Fruit fly (Drosophila melanogaster) whole organism, embryonic: ENCODE results near the gene CG10031.
A peak's percentile ranks its signal among the peaks of the same experiment; 100 is the strongest.

Experiments
- Atf3 ChIP-seq: fragments of 200-800 bp; sonication (Bioruptor generic); optimal IDR thresholded peaks from 3 replicates; lab custom pipeline; 2016; ENCODE audit warnings: missing biosample characterization, missing genetic modification characterization
- Blimp-1 ChIP-seq: fragments of 200-800 bp; sonication (Bioruptor generic); optimal IDR thresholded peaks from 3 replicates; lab custom pipeline; 2018; ENCODE audit warnings: missing biosample characterization, missing genetic modification characterization, mild to moderate bottlenecking, moderate library complexity, missing genetic modification reagents
- BtbVII ChIP-seq: fragments of 200-800 bp; sonication (Bioruptor generic); optimal IDR thresholded peaks from 3 replicates; lab custom pipeline; 2017; ENCODE audit warnings: missing biosample characterization, mild to moderate bottlenecking, missing genetic modification characterization
- CG10274 ChIP-seq: fragments of 200-800 bp; sonication (Bioruptor generic); optimal IDR thresholded peaks from 3 replicates; lab custom pipeline; 2017; ENCODE audit warnings: missing biosample characterization, mild to moderate bottlenecking, missing genetic modification characterization
- CG10366 ChIP-seq: fragments of 200-800 bp; sonication (Bioruptor generic); IDR thresholded peaks from 2 replicates; pipeline ENCODE4 v1.3.6; 2022; ENCODE audit warnings: missing biosample characterization, missing genetic modification characterization
- CG13287 ChIP-seq: fragments of 200-800 bp; sonication (Bioruptor generic); IDR thresholded peaks from 2 replicates; pipeline ENCODE4 v1.3.6; 2022; ENCODE audit warnings: missing biosample characterization, missing genetic modification characterization; ENCODE audit not compliant: partially characterized antibody
- CG15479 ChIP-seq: fragments of 200-800 bp; sonication (Bioruptor generic); optimal IDR thresholded peaks from 3 replicates; lab custom pipeline; 2019; ENCODE audit warnings: missing biosample characterization, mild to moderate bottlenecking, missing genetic modification characterization, moderate library complexity
- CG15696 ChIP-seq: fragments of 200-800 bp; sonication (Bioruptor generic); optimal IDR thresholded peaks from 2 replicates; lab custom pipeline; 2019; ENCODE audit warnings: missing biosample characterization, mild to moderate bottlenecking, missing genetic modification characterization, moderate library complexity
- CG17328 ChIP-seq: fragments of 200-800 bp; sonication (Bioruptor generic); IDR thresholded peaks from 2 replicates; pipeline ENCODE4 v1.3.6; 2022; ENCODE audit warnings: missing biosample characterization, missing genetic modification characterization
- CG18262 ChIP-seq: fragments of 200-800 bp; optimal IDR thresholded peaks from 3 replicates; lab custom pipeline; 2019; ENCODE audit warnings: missing biosample characterization, mild to moderate bottlenecking, missing genetic modification characterization, moderate library complexity
- CG1832 ChIP-seq: fragments of 200-800 bp; sonication (Bioruptor generic); optimal IDR thresholded peaks from 2 replicates; lab custom pipeline; 2017; ENCODE audit warnings: missing biosample characterization, mild to moderate bottlenecking, missing genetic modification characterization, inconsistent platforms
- CG2712 ChIP-seq: fragments of 200-800 bp; optimal IDR thresholded peaks from 3 replicates; lab custom pipeline; 2019; ENCODE audit warnings: missing biosample characterization, mild to moderate bottlenecking, missing genetic modification characterization, moderate library complexity
- CG30431 ChIP-seq: fragments of 200-800 bp; sonication (Bioruptor generic); optimal IDR thresholded peaks from 2 replicates; lab custom pipeline; 2017; ENCODE audit warnings: missing biosample characterization, missing genetic modification characterization
- CG31224 ChIP-seq: fragments of 200-800 bp; sonication (Bioruptor generic); IDR thresholded peaks from 2 replicates; pipeline ENCODE4 v1.3.6; 2022; ENCODE audit warnings: missing biosample characterization, missing genetic modification characterization
- CG3281 ChIP-seq: fragments of 200-800 bp; sonication (Bioruptor generic); optimal IDR thresholded peaks from 3 replicates; lab custom pipeline; 2017; ENCODE audit warnings: missing biosample characterization, mild to moderate bottlenecking, missing genetic modification characterization
- CG34376 ChIP-seq: fragments of 200-800 bp; sonication (Bioruptor generic); optimal IDR thresholded peaks from 2 replicates; lab custom pipeline; 2018; ENCODE audit warnings: missing biosample characterization, mild to moderate bottlenecking, missing genetic modification characterization
- CG3995 ChIP-seq: fragments of 200-800 bp; sonication (Bioruptor generic); optimal IDR thresholded peaks from 3 replicates; lab custom pipeline; 2016; ENCODE audit warnings: missing biosample characterization, missing genetic modification characterization
- CG6272 ChIP-seq: fragments of 200-800 bp; sonication (Bioruptor generic); IDR thresholded peaks from 2 replicates; pipeline ENCODE4 v1.3.6; 2022; ENCODE audit warnings: missing biosample characterization, missing genetic modification characterization
- CG7357 ChIP-seq: fragments of 200-800 bp; sonication (Bioruptor generic); IDR thresholded peaks from 3 replicates; pipeline ENCODE4 v1.3.6; 2022; ENCODE audit warnings: missing biosample characterization, missing genetic modification characterization
- CG7786 ChIP-seq: fragments of 200-800 bp; sonication (Bioruptor generic); optimal IDR thresholded peaks from 2 replicates; lab custom pipeline; 2016; ENCODE audit warnings: missing biosample characterization, missing genetic modification characterization
- CG7987 ChIP-seq: fragments of 200-800 bp; sonication (Bioruptor generic); optimal IDR thresholded peaks from 2 replicates; lab custom pipeline; 2018; ENCODE audit warnings: missing biosample characterization, mild to moderate bottlenecking, missing genetic modification characterization, moderate library complexity
- CG9932 ChIP-seq: fragments of 200-800 bp; sonication (Bioruptor generic); IDR thresholded peaks from 2 replicates; pipeline ENCODE4 v1.3.6; 2022; ENCODE audit warnings: missing biosample characterization, missing genetic modification characterization
- E2f1 ChIP-seq: fragments of 200-800 bp; sonication (Bioruptor generic); IDR thresholded peaks from 2 replicates; pipeline ENCODE4 v1.3.6; 2022; ENCODE audit warnings: missing biosample characterization, missing genetic modification characterization
- E2f2 ChIP-seq: fragments of 200-800 bp; sonication (Bioruptor generic); IDR thresholded peaks from 2 replicates; pipeline ENCODE4 v1.3.6; 2022; ENCODE audit warnings: missing biosample characterization, missing genetic modification characterization
- GATAe ChIP-seq: fragments of 200-800 bp; sonication (Bioruptor generic); conservative IDR thresholded peaks from 2 replicates; pipeline ENCODE4 v1.3.6; 2022; ENCODE audit warnings: missing biosample characterization, missing genetic modification characterization
- HLH4C ChIP-seq: fragments of 200-800 bp; sonication (Bioruptor generic); IDR thresholded peaks from 3 replicates; pipeline ENCODE4 v1.3.6; 2022; ENCODE audit warnings: missing biosample characterization, missing genetic modification characterization; ENCODE audit not compliant: partially characterized antibody
- HLHmδ ChIP-seq: fragments of 200-800 bp; sonication (Bioruptor generic); optimal IDR thresholded peaks from 2 replicates; lab custom pipeline; 2018; ENCODE audit warnings: missing biosample characterization, mild to moderate bottlenecking, missing genetic modification characterization, moderate library complexity
- MESR4 ChIP-seq: fragments of 200-800 bp; sonication (Bioruptor generic); optimal IDR thresholded peaks from 2 replicates; lab custom pipeline; 2018; ENCODE audit warnings: missing biosample characterization, mild to moderate bottlenecking, missing genetic modification characterization, moderate library complexity
- Mrtf ChIP-seq: fragments of 200-800 bp; sonication (Bioruptor generic); IDR thresholded peaks from 3 replicates; pipeline ENCODE4 v1.3.6; 2022; ENCODE audit warnings: missing biosample characterization, missing genetic modification characterization
- Nf-YA ChIP-seq: fragments of 200-800 bp; sonication (Bioruptor generic); IDR thresholded peaks from 2 replicates; pipeline ENCODE4 v1.3.6; 2022; ENCODE audit warnings: missing biosample characterization, missing genetic modification characterization
- Opbp ChIP-seq: fragments of 200-800 bp; sonication (Bioruptor generic); IDR thresholded peaks from 3 replicates; pipeline ENCODE4 v1.3.6; 2022; ENCODE audit warnings: missing biosample characterization, missing genetic modification characterization; ENCODE audit not compliant: partially characterized antibody
- Scr ChIP-seq: fragments of 200-800 bp; sonication (Bioruptor generic); IDR thresholded peaks from 2 replicates; pipeline ENCODE4 v1.3.6; 2022; ENCODE audit warnings: missing biosample characterization, missing genetic modification characterization; ENCODE audit not compliant: partially characterized antibody
- Vsx1 ChIP-seq: fragments of 200-800 bp; sonication (Bioruptor generic); optimal IDR thresholded peaks from 2 replicates; lab custom pipeline; 2017; ENCODE audit warnings: missing biosample characterization, mild to moderate bottlenecking, missing genetic modification characterization, missing genetic modification reagents
- ash1 ChIP-seq: fragments of 200-800 bp; sonication (Bioruptor generic); optimal IDR thresholded peaks from 2 replicates; lab custom pipeline; 2018; ENCODE audit warnings: missing biosample characterization, mild to moderate bottlenecking, missing genetic modification characterization
- bcd ChIP-seq: fragments of 200-800 bp; sonication (Bioruptor generic); optimal IDR thresholded peaks from 2 replicates; lab custom pipeline; 2017; ENCODE audit warnings: missing biosample characterization, mild to moderate bottlenecking, missing genetic modification characterization
- btn ChIP-seq: fragments of 200-800 bp; sonication (Bioruptor generic); optimal IDR thresholded peaks from 2 replicates; lab custom pipeline; 2016; ENCODE audit warnings: missing biosample characterization, missing genetic modification characterization
- dan ChIP-seq: fragments of 200-800 bp; sonication (Bioruptor generic); IDR thresholded peaks from 2 replicates; pipeline ENCODE4 v1.3.6; 2022; ENCODE audit warnings: missing biosample characterization, missing genetic modification characterization
- danr ChIP-seq: fragments of 200-800 bp; sonication (Bioruptor generic); IDR thresholded peaks from 2 replicates; pipeline ENCODE4 v1.3.6; 2022; ENCODE audit warnings: missing biosample characterization, missing genetic modification characterization
- gcm2 ChIP-seq: fragments of 200-800 bp; sonication (Bioruptor generic); optimal IDR thresholded peaks from 2 replicates; lab custom pipeline; 2016; ENCODE audit warnings: missing biosample characterization, missing genetic modification characterization
- hb ChIP-seq: fragments of 200-800 bp; sonication (Bioruptor generic); IDR thresholded peaks from 3 replicates; pipeline ENCODE4 v1.3.6; 2022; ENCODE audit warnings: missing biosample characterization, missing genetic modification characterization; ENCODE audit not compliant: partially characterized antibody
- p53 ChIP-seq: fragments of 200-800 bp; sonication (Bioruptor generic); optimal IDR thresholded peaks from 2 replicates; lab custom pipeline; 2016; ENCODE audit warnings: missing biosample characterization, missing genetic modification characterization
- pho ChIP-seq: fragments of 200-800 bp; sonication (Bioruptor generic); optimal IDR thresholded peaks from 2 replicates; lab custom pipeline; 2016; ENCODE audit warnings: missing biosample characterization, missing genetic modification characterization
- ranshi ChIP-seq: fragments of 200-800 bp; sonication (Bioruptor generic); IDR thresholded peaks from 2 replicates; pipeline ENCODE4 v1.3.6; 2022; ENCODE audit warnings: missing biosample characterization, missing genetic modification characterization
- scrt ChIP-seq: fragments of 200-800 bp; sonication (Bioruptor generic); optimal IDR thresholded peaks from 2 replicates; lab custom pipeline; 2018; ENCODE audit warnings: missing biosample characterization, mild to moderate bottlenecking, missing genetic modification characterization, moderate library complexity
- sd ChIP-seq: fragments of 200-800 bp; sonication (Bioruptor generic); optimal IDR thresholded peaks from 3 replicates; lab custom pipeline; 2018; ENCODE audit warnings: missing biosample characterization, mild to moderate bottlenecking, missing genetic modification characterization, moderate library complexity
- sens-2 ChIP-seq: fragments of 200-800 bp; sonication (Bioruptor generic); IDR thresholded peaks from 2 replicates; pipeline ENCODE4 v1.3.6; 2022; ENCODE audit warnings: missing biosample characterization, missing genetic modification characterization
- sug ChIP-seq: fragments of 200-800 bp; optimal IDR thresholded peaks from 2 replicates; lab custom pipeline; 2019; ENCODE audit warnings: missing biosample characterization, mild to moderate bottlenecking, missing genetic modification characterization, moderate library complexity
- tll ChIP-seq, 2 experiments: fragments of 200-800 bp in 1 of 2; fragments of >200 bp in 1 of 2; sonication (Bioruptor generic) in 1 of 2; optimal IDR thresholded peaks; 2 replicates each; lab custom pipeline; 2017 to 2019; ENCODE audit warnings: missing biosample characterization in 2 of 2, missing genetic modification characterization in 2 of 2, mild to moderate bottlenecking in 1 of 2, moderate library complexity in 1 of 2
- toy ChIP-seq: fragments of 200-800 bp; sonication (Bioruptor generic); IDR thresholded peaks from 2 replicates; pipeline ENCODE4 v1.3.6; 2022; ENCODE audit warnings: missing biosample characterization, missing genetic modification characterization
- tup ChIP-seq: fragments of 200-800 bp; sonication (Bioruptor generic); optimal IDR thresholded peaks from 2 replicates; lab custom pipeline; 2016; ENCODE audit warnings: missing biosample characterization, mild to moderate bottlenecking, missing genetic modification characterization, moderate library complexity

Gene CG10031

dm6 chr2L:3655698-3656105, 43.2 kb downstream of the CG10031 start (continued):
- peak; percentile 97 for TF ChIP-seq scrt (GFP tag; lab: Kevin White, UChicago)
- TF ChIP-seq CG3995: peak; percentile 84
- no peak for TF ChIP-seq Opbp
- peak; percentile 98 for TF ChIP-seq BtbVII (GFP tag; lab: Kevin White, UChicago)
- peak; percentile 94 for TF ChIP-seq Vsx1
- peak; percentile 95 for TF ChIP-seq danr (GFP tag; lab: Robert Waterston, UW)
- peak; percentile 96 for TF ChIP-seq btn (GFP tag; lab: Kevin White, UChicago)
- no peak for TF ChIP-seq HLHmδ (GFP tag; lab: Kevin White, UChicago)
- peak; percentile 97 for TF ChIP-seq Blimp-1 (GFP tag; lab: Kevin White, UChicago)
- TF ChIP-seq dan (GFP tag; lab: Robert Waterston, UW): no peak; the same call in 1 of the 2 replicates
- peak; percentile 98 for TF ChIP-seq bcd
- peak; percentile 97 for TF ChIP-seq CG17328 (GFP tag; lab: Robert Waterston, UW)
- TF ChIP-seq CG3281 (GFP tag; lab: Kevin White, UChicago): peak; percentile 99
- TF ChIP-seq Nf-YA (GFP tag; lab: Robert Waterston, UW): peak; percentile 96
- peak; percentile 87 for TF ChIP-seq E2f2
- TF ChIP-seq sd (tag; lab: Kevin White, UChicago): peak; percentile 95
- peak; percentile 97 for TF ChIP-seq CG30431
- peak; percentile 96 for TF ChIP-seq CG15696 (tag; lab: Kevin White, UChicago)
- peak; percentile 98 for TF ChIP-seq sug
- TF ChIP-seq CG9932 (GFP tag; lab: Robert Waterston, UW): peak; percentile 99
- TF ChIP-seq toy (GFP tag; lab: Robert Waterston, UW): peak; percentile 92
- peak; percentile 93 for TF ChIP-seq ash1 (GFP tag; lab: Kevin White, UChicago)
- peak; percentile 99 for TF ChIP-seq CG2712
- TF ChIP-seq CG18262 (tag; lab: Kevin White, UChicago): peak; percentile 98
- TF ChIP-seq MESR4: peak; percentile 74
- TF ChIP-seq Scr (GFP tag; lab: Robert Waterston, UW): no peak
- TF ChIP-seq GATAe: peak; percentile 97
- peak; percentile 99 for TF ChIP-seq CG34376
- TF ChIP-seq CG7987: peak; percentile 93
- TF ChIP-seq CG6272: peak; percentile 96
- TF ChIP-seq ranshi (GFP tag; lab: Robert Waterston, UW): peak; percentile 98
- TF ChIP-seq CG15479 (GFP tag; lab: Kevin White, UChicago): peak; percentile 56
- peak; percentile 91 for TF ChIP-seq tup (GFP tag; lab: Kevin White, UChicago)
- peak; percentile 98 for TF ChIP-seq CG7786
- TF ChIP-seq tll (GFP tag; optimal IDR thresholded peaks at IDR 0.05; lab: Kevin White, UChicago): peak in 1 of 2 experiments; percentile 56
- TF ChIP-seq Mrtf (GFP tag; lab: Robert Waterston, UW): peak; percentile 97
- peak; percentile 98 for TF ChIP-seq E2f1 (GFP tag; lab: Robert Waterston, UW)
- TF ChIP-seq CG31224 (GFP tag; lab: Robert Waterston, UW): peak; percentile 95
- peak; percentile 35 for TF ChIP-seq CG13287 (GFP tag; lab: Robert Waterston, UW)
- peak; percentile 99 for TF ChIP-seq pho (GFP tag; lab: Kevin White, UChicago)
- TF ChIP-seq CG1832 (GFP tag; lab: Kevin White, UChicago): no peak
- peak; percentile 92 for TF ChIP-seq CG10274 (GFP tag; lab: Kevin White, UChicago)
- peak; percentile 94 for TF ChIP-seq Atf3 (GFP tag; lab: Kevin White, UChicago)
- peak; percentile 98 for TF ChIP-seq CG10366
- no peak for TF ChIP-seq hb (GFP tag; lab: Robert Waterston, UW)
- peak; percentile 96 for TF ChIP-seq sens-2 (GFP tag; lab: Robert Waterston, UW)
- peak; percentile 92 for TF ChIP-seq CG7357 (GFP tag; lab: Robert Waterston, UW)
- no peak for TF ChIP-seq HLH4C
- peak; percentile 94 for TF ChIP-seq p53 (GFP tag; lab: Kevin White, UChicago)
- peak; percentile 96 for TF ChIP-seq gcm2
